Worm (Caenorhabditis elegans) whole organism, L2 larva: ENCODE data around the gene dsb-2.

Experiments used
- C34F6.9 ChIP-seq: fragments of 150-350 bp; optimal IDR thresholded peaks from 2 replicates; lab custom pipeline; 2014; ENCODE audit warnings: missing biosample characterization, missing genetic modification characterization
- F13H6.1 ChIP-seq: sonication (generic microtip); optimal IDR thresholded peaks from 2 replicates; lab custom pipeline; 2016; ENCODE audit warnings: missing genetic modification characterization, missing compliant biosample characterization
- R02D3.7 ChIP-seq: fragments of 150-350 bp; optimal IDR thresholded peaks from 2 replicates; lab custom pipeline; 2014; ENCODE audit warnings: missing biosample characterization, missing genetic modification characterization
- Y55F3AM.14 ChIP-seq: fragments of 200-800 bp; sonication (Bioruptor generic); optimal IDR thresholded peaks from 2 replicates; lab custom pipeline; 2018; ENCODE audit warnings: mild to moderate bottlenecking, missing genetic modification characterization, missing compliant biosample characterization
- ZK546.5 ChIP-seq: sonication (generic microtip); optimal IDR thresholded peaks from 2 replicates; lab custom pipeline; 2017; ENCODE audit warnings: missing biosample characterization, missing genetic modification characterization
- aly-2 ChIP-seq: fragments of 150-350 bp; optimal IDR thresholded peaks from 2 replicates; lab custom pipeline; 2014; ENCODE audit warnings: missing biosample characterization, missing genetic modification characterization
- ama-1 ChIP-seq: fragments of 150-350 bp; optimal IDR thresholded peaks from 2 replicates; lab custom pipeline; 2018; ENCODE audit warnings: inconsistent platforms
- blmp-1 ChIP-seq: sonication (generic microtip); optimal IDR thresholded peaks from 2 replicates; lab custom pipeline; 2017; ENCODE audit warnings: missing genetic modification characterization, mild to moderate bottlenecking, missing compliant biosample characterization, antibody characterized with exemption, moderate library complexity; ENCODE audit not compliant: insufficient read depth
- ceh-16 ChIP-seq: fragments of 150-350 bp; optimal IDR thresholded peaks from 2 replicates; lab custom pipeline; 2014; ENCODE audit warnings: missing biosample characterization, missing genetic modification characterization
- ceh-82 ChIP-seq: fragments of 150-350 bp; optimal IDR thresholded peaks from 2 replicates; lab custom pipeline; 2014; ENCODE audit warnings: missing biosample characterization, missing genetic modification characterization
- crh-2 ChIP-seq: sonication (generic microtip); optimal IDR thresholded peaks from 2 replicates; lab custom pipeline; 2017; ENCODE audit warnings: missing biosample characterization, missing genetic modification characterization
- dmd-4 ChIP-seq: sonication (generic microtip); optimal IDR thresholded peaks from 2 replicates; lab custom pipeline; 2017; ENCODE audit warnings: missing biosample characterization, missing genetic modification characterization
- egl-27 ChIP-seq: sonication (generic microtip); optimal IDR thresholded peaks from 3 replicates; lab custom pipeline; 2017; ENCODE audit warnings: missing biosample characterization, missing genetic modification reagents, missing genetic modification characterization
- elt-1 ChIP-seq: fragments of 150-350 bp; optimal IDR thresholded peaks from 2 replicates; lab custom pipeline; 2014; ENCODE audit warnings: missing biosample characterization, missing genetic modification characterization
- elt-3 ChIP-seq: sonication (generic microtip); optimal IDR thresholded peaks from 2 replicates; lab custom pipeline; 2017; ENCODE audit warnings: missing biosample characterization, missing genetic modification characterization
- fos-1 ChIP-seq: fragments of 150-350 bp; optimal IDR thresholded peaks from 2 replicates; lab custom pipeline; 2014; ENCODE audit warnings: missing biosample characterization, missing genetic modification characterization
- gmeb-1 ChIP-seq: fragments of 150-350 bp; optimal IDR thresholded peaks from 2 replicates; lab custom pipeline; 2014; ENCODE audit warnings: missing biosample characterization, missing genetic modification characterization
- lin-11 ChIP-seq: fragments of 150-350 bp; sonication (generic microtip); optimal IDR thresholded peaks from 2 replicates; lab custom pipeline; 2014; ENCODE audit warnings: missing biosample characterization, missing genetic modification characterization, inconsistent platforms, mixed read lengths
- lin-13 ChIP-seq: fragments of 150-350 bp; optimal IDR thresholded peaks from 2 replicates; lab custom pipeline; 2014; ENCODE audit warnings: missing biosample characterization, missing genetic modification reagents, missing genetic modification characterization
- lsy-2 ChIP-seq, 2 experiments: fragments of 150-350 bp in 1 of 2; sonication (generic microtip) in 1 of 2; optimal IDR thresholded peaks; 2 replicates each; lab custom pipeline; 2014 to 2017; ENCODE audit warnings: missing biosample characterization in 2 of 2, missing genetic modification characterization in 2 of 2
- mab-5 ChIP-seq: fragments of 150-350 bp; optimal IDR thresholded peaks from 2 replicates; lab custom pipeline; 2014; ENCODE audit warnings: missing biosample characterization, missing genetic modification characterization
- mbf-1 ChIP-seq: sonication (generic microtip); optimal IDR thresholded peaks from 2 replicates; lab custom pipeline; 2017; ENCODE audit warnings: missing biosample characterization, missing genetic modification characterization
- mdl-1 ChIP-seq, 2 experiments: fragments of 150-350 bp in 1 of 2; sonication (generic microtip) in 1 of 2; optimal IDR thresholded peaks; 2 replicates each; lab custom pipeline; 2017; ENCODE audit warnings: missing biosample characterization in 2 of 2, missing genetic modification characterization in 2 of 2
- nhr-10 ChIP-seq: sonication (generic microtip); optimal IDR thresholded peaks from 2 replicates; lab custom pipeline; 2017; ENCODE audit warnings: missing biosample characterization, missing genetic modification characterization
- nhr-11 ChIP-seq: fragments of 150-350 bp; optimal IDR thresholded peaks from 2 replicates; lab custom pipeline; 2014; ENCODE audit warnings: missing biosample characterization, missing genetic modification characterization
- nhr-12 ChIP-seq: fragments of 150-350 bp; optimal IDR thresholded peaks from 2 replicates; lab custom pipeline; 2014; ENCODE audit warnings: missing biosample characterization, missing genetic modification characterization
- nhr-129 ChIP-seq: fragments of 150-350 bp; optimal IDR thresholded peaks from 2 replicates; lab custom pipeline; 2014; ENCODE audit warnings: missing biosample characterization, missing genetic modification characterization
- nhr-21 ChIP-seq: fragments of 150-350 bp; optimal IDR thresholded peaks from 2 replicates; lab custom pipeline; 2014; ENCODE audit warnings: missing biosample characterization, missing genetic modification characterization
- nhr-23 ChIP-seq: fragments of 150-350 bp; optimal IDR thresholded peaks from 2 replicates; lab custom pipeline; 2014; ENCODE audit warnings: missing biosample characterization, missing genetic modification reagents, missing genetic modification characterization
- nhr-237 ChIP-seq: fragments of 150-350 bp; optimal IDR thresholded peaks from 2 replicates; lab custom pipeline; 2014; ENCODE audit warnings: missing biosample characterization, missing genetic modification characterization
- nhr-25 ChIP-seq: fragments of 150-350 bp; sonication (generic microtip); optimal IDR thresholded peaks from 3 replicates; lab custom pipeline; 2014; ENCODE audit warnings: missing biosample characterization, missing genetic modification characterization
- nhr-6 ChIP-seq: fragments of 150-350 bp; optimal IDR thresholded peaks from 2 replicates; lab custom pipeline; 2014; ENCODE audit warnings: missing biosample characterization, missing genetic modification characterization
- nhr-77 ChIP-seq: fragments of 150-350 bp; optimal IDR thresholded peaks from 2 replicates; lab custom pipeline; 2014; ENCODE audit warnings: missing biosample characterization, missing genetic modification characterization
- peb-1 ChIP-seq: fragments of 150-350 bp; optimal IDR thresholded peaks from 2 replicates; lab custom pipeline; 2014; ENCODE audit warnings: missing biosample characterization, missing genetic modification characterization
- sem-4 ChIP-seq: fragments of 150-350 bp; optimal IDR thresholded peaks from 2 replicates; lab custom pipeline; 2014; ENCODE audit warnings: missing biosample characterization, missing genetic modification reagents, missing genetic modification characterization
- skn-1 ChIP-seq: sonication (generic microtip); optimal IDR thresholded peaks from 2 replicates; lab custom pipeline; 2017; ENCODE audit warnings: missing biosample characterization, missing genetic modification characterization
- sma-3 ChIP-seq: sonication (generic microtip); optimal IDR thresholded peaks from 2 replicates; lab custom pipeline; 2016; ENCODE audit warnings: missing genetic modification reagents, missing genetic modification characterization, missing compliant biosample characterization
- sma-9 ChIP-seq, 2 experiments: fragments of 150-350 bp in 1 of 2; sonication (generic microtip) in 1 of 2; optimal IDR thresholded peaks; 2 replicates each; lab custom pipeline; 2014 to 2016; ENCODE audit warnings: missing genetic modification characterization in 2 of 2, mild to moderate bottlenecking in 1 of 2, missing biosample characterization in 1 of 2, missing compliant biosample characterization in 1 of 2, missing genetic modification reagents in 1 of 2, moderate library complexity in 1 of 2
- snpc-4 ChIP-seq: fragments of 150-350 bp; optimal IDR thresholded peaks from 2 replicates; lab custom pipeline; 2014; ENCODE audit warnings: missing biosample characterization, missing genetic modification characterization
- unc-39 ChIP-seq: fragments of 150-350 bp; optimal IDR thresholded peaks from 2 replicates; lab custom pipeline; 2014; ENCODE audit warnings: missing biosample characterization, missing genetic modification characterization
- unc-55 ChIP-seq: fragments of 150-350 bp; sonication (generic microtip); optimal IDR thresholded peaks from 3 replicates; lab custom pipeline; 2014; ENCODE audit warnings: missing biosample characterization, missing genetic modification reagents, missing genetic modification characterization
- unc-62 ChIP-seq: fragments of 150-350 bp; optimal IDR thresholded peaks from 2 replicates; lab custom pipeline; 2014; ENCODE audit warnings: missing biosample characterization, missing genetic modification reagents, missing genetic modification characterization
- zag-1 ChIP-seq: fragments of 150-350 bp; optimal IDR thresholded peaks from 2 replicates; lab custom pipeline; 2014; ENCODE audit warnings: missing biosample characterization, missing genetic modification characterization
- ztf-1 ChIP-seq: fragments of 200-800 bp; sonication (Bioruptor generic); conservative IDR thresholded peaks from 2 replicates; pipeline ENCODE4 v1.3.6; 2022; ENCODE audit warnings: missing genetic modification characterization, missing compliant biosample characterization
- ztf-11 ChIP-seq: sonication (generic microtip); optimal IDR thresholded peaks from 2 replicates; lab custom pipeline; 2017; ENCODE audit warnings: missing biosample characterization, missing genetic modification characterization

The dsb-2 gene

DNA sequence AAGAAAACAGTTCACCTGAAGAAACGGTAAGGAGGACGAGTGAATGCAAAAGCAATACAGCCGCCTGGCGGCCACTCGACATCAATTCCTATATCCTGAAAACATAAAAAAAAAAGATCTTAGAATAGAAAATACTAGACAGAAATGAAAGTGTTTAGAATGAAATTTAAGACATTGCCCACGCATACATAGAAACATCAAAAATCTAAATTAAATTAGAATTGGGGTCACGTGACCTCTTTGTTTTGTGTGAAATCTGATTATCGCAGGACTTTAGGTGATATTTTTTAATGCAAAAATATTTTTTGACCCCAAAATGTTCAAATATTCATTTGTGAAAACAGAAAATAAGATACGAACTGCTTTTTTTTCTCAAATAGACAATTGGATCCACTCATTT lies 33.1 kb upstream of the dsb-2 start, which contains the start of gene acr-20:
Gene acr-20, minus strand, starts transcription at position 101 of the 400 bp plus-strand sequence.
- TF ChIP-seq snpc-4 (tag; lab: Kevin White, UChicago) (no peak), nhr-6 (tag; lab: Kevin White, UChicago) (no peak), fos-1 (tag; lab: Kevin White, UChicago) (no peak), nhr-25 (tag; lab: Kevin White, UChicago) (no peak), lin-11 (tag; lab: Kevin White, UChicago) (no peak), unc-55 (no peak)

DNA sequence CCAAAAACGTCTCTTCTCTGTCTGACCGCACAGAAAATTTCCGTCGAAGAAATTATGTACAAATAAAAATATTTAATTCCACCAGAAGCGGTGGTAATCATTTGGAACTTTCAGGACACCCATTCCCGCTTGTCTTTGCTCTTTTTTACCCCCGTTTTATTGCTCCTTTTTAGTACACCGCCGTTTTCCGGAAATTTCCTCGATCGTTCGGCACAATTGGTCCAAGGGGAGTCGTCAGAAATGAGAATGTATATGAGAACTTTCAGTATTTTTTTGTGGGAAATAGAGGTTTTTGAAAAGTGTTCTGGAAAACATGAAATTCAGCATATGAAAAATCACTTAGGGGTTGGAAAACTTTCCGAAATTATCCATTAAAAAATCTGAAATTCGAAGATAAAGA lies 30.1 kb upstream of the dsb-2 start:
- no peak for TF ChIP-seq gmeb-1 (tag; lab: Kevin White, UChicago)
- TF ChIP-seq ztf-11 (tag; lab: Kevin White, UChicago) = no peak
- no peak for TF ChIP-seq nhr-237 (tag; lab: Kevin White, UChicago)
- TF ChIP-seq unc-62 (GFP tag; lab: Kevin White, UChicago) = no peak
- TF ChIP-seq zag-1 = no peak
- no peak for TF ChIP-seq ZK546.5
- TF ChIP-seq ztf-1 (GFP tag; lab: Robert Waterston, UW) = no peak
- TF ChIP-seq fos-1 (tag; lab: Kevin White, UChicago) = no peak
- no peak for TF ChIP-seq ceh-16 (tag; lab: Kevin White, UChicago)
- no peak for TF ChIP-seq nhr-129 (tag; lab: Kevin White, UChicago)
- TF ChIP-seq, all 48 proteins: peak for 0

- TF ChIP-seq mab-5 (tag; lab: Kevin White, UChicago) (no peak), ceh-82 (tag; lab: Kevin White, UChicago) (no peak), mdl-1 (tag; optimal IDR thresholded peaks at IDR 0.05; lab: Kevin White, UChicago) (no peak), sma-9 (GFP tag; optimal IDR thresholded peaks at IDR 0.05; lab: Kevin White, UChicago) (no peak), sma-9 (tag; optimal IDR thresholded peaks at IDR 0.05; lab: Kevin White, UChicago) (no peak), Y55F3AM.14 (GFP tag; lab: Kevin White, UChicago) (no peak), F13H6.1 (tag; lab: Kevin White, UChicago) (no peak), sem-4 (tag; lab: Kevin White, UChicago) (no peak), elt-1 (no peak), nhr-25 (tag; lab: Kevin White, UChicago) (no peak), skn-1 (tag; lab: Kevin White, UChicago) (no peak), nhr-21 (tag; lab: Kevin White, UChicago) (no peak), aly-2 (tag; lab: Kevin White, UChicago) (no peak), lsy-2 (tag; optimal IDR thresholded peaks at IDR 0.05; lab: Kevin White, UChicago) (no peak), unc-39 (no peak), C34F6.9 (tag; lab: Kevin White, UChicago) (no peak), egl-27 (tag; lab: Kevin White, UChicago) (no peak)
Measured at ce11 chrII:14381450-14381849, 29.4 kb upstream of the dsb-2 start, which contains the start of gene sdz-26. Gene sdz-26 (plus strand): TSS chrII:14381750.

DNA sequence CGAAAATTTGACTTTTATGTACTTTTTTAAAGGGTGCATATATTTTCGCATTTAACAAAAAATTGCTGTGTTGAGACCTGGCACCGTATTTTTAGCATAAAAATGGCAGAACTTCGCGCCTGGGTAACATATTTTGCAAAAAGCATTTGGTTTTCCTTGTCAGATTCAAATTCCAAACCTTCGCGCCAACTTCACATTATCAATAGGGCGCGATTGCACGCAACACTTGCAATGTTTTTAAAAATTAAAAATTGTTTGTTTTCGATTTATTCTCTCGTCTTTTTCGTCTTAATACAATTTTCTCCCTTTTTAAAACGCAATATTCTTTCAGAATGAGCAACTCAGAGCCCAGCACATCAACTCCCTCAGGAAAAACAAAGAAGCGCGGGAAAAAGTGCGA lies 27.3 kb upstream of the dsb-2 start, which contains the start of gene mes-2:
Gene mes-2, plus strand, starts transcription at position 330 of the 400 bp plus-strand sequence.
- TF ChIP-seq lin-13 (GFP tag; lab: Kevin White, UChicago) (peak; percentile 79), ceh-82 (tag; lab: Kevin White, UChicago) (peak; percentile 27), peb-1 (tag; lab: Kevin White, UChicago) (no peak), unc-39 (no peak), nhr-23 (tag; lab: Kevin White, UChicago) (no peak), aly-2 (tag; lab: Kevin White, UChicago) (no peak), nhr-12 (tag; lab: Kevin White, UChicago) (no peak), lsy-2 (tag; optimal IDR thresholded peaks at IDR 0.05; lab: Kevin White, UChicago) (peak; percentile 82 to 92), nhr-77 (tag; lab: Kevin White, UChicago) (no peak), sma-3 (GFP tag; lab: Kevin White, UChicago) (peak; percentile 76), mab-5 (tag; lab: Kevin White, UChicago) (peak; percentile 78), nhr-237 (tag; lab: Kevin White, UChicago) (no peak), ZK546.5 (peak; percentile 25), mbf-1 (no peak), ama-1 (no peak), elt-3 (no peak), dmd-4 (tag; lab: Kevin White, UChicago) (no peak), nhr-10 (tag; lab: Kevin White, UChicago) (peak; percentile 57), zag-1 (no peak), nhr-11 (tag; lab: Kevin White, UChicago) (no peak), Y55F3AM.14 (GFP tag; lab: Kevin White, UChicago) (no peak), fos-1 (tag; lab: Kevin White, UChicago) (peak; percentile 16), sem-4 (tag; lab: Kevin White, UChicago) (peak; percentile 19), nhr-21 (tag; lab: Kevin White, UChicago) (peak; percentile 70), nhr-25 (tag; lab: Kevin White, UChicago) (peak; percentile 72), sma-9 (GFP tag; optimal IDR thresholded peaks at IDR 0.05; lab: Kevin White, UChicago) (no peak), sma-9 (tag; optimal IDR thresholded peaks at IDR 0.05; lab: Kevin White, UChicago) (no peak), R02D3.7 (tag; lab: Kevin White, UChicago) (peak; percentile 38), lin-11 (tag; lab: Kevin White, UChicago) (no peak), nhr-129 (tag; lab: Kevin White, UChicago) (peak; percentile 74), crh-2 (tag; lab: Kevin White, UChicago) (peak; percentile 87), gmeb-1 (tag; lab: Kevin White, UChicago) (peak; percentile 99), blmp-1 (no peak), snpc-4 (tag; lab: Kevin White, UChicago) (peak; percentile 72), nhr-6 (tag; lab: Kevin White, UChicago) (peak; percentile 55)
